Worm (Caenorhabditis elegans) whole organism, early embryonic: ENCODE results near the gene srd-26.

Source experiments
- aly-1 ChIP-seq: sonication (generic microtip); optimal IDR thresholded peaks from 2 replicates; lab custom pipeline; 2016; ENCODE audit warnings: missing genetic modification characterization, missing compliant biosample characterization
- ama-1 ChIP-seq: fragments of 150-350 bp; optimal IDR thresholded peaks from 2 replicates; lab custom pipeline; 2014
- ceh-13 ChIP-seq: fragments of 200-800 bp; sonication (Bioruptor generic); optimal IDR thresholded peaks from 2 replicates; lab custom pipeline; 2018; ENCODE audit warnings: mild to moderate bottlenecking, missing genetic modification characterization, missing compliant biosample characterization
- ceh-36 ChIP-seq: sonication (generic microtip); optimal IDR thresholded peaks from 2 replicates; lab custom pipeline; 2016; ENCODE audit warnings: missing genetic modification characterization, inconsistent platforms, missing compliant biosample characterization
- ets-7 ChIP-seq: sonication (generic microtip); optimal IDR thresholded peaks from 2 replicates; lab custom pipeline; 2016; ENCODE audit warnings: missing genotype, missing genetic modification characterization, missing compliant biosample characterization
- flt-1 ChIP-seq: fragments of 200-800 bp; sonication (Bioruptor generic); IDR thresholded peaks from 2 replicates; pipeline ENCODE4 v1.3.6; 2022; ENCODE audit warnings: missing genetic modification characterization, missing compliant biosample characterization
- hmbx-1 ChIP-seq: sonication (generic microtip); optimal IDR thresholded peaks from 2 replicates; lab custom pipeline; 2016; ENCODE audit warnings: mild to moderate bottlenecking, missing genetic modification characterization, missing compliant biosample characterization
- hmg-4 ChIP-seq: fragments of 200-800 bp; sonication (Bioruptor generic); optimal IDR thresholded peaks from 2 replicates; lab custom pipeline; 2018; ENCODE audit warnings: mild to moderate bottlenecking, missing genetic modification characterization, missing compliant biosample characterization
- hnd-1 ChIP-seq: sonication (generic microtip); optimal IDR thresholded peaks from 2 replicates; lab custom pipeline; 2016; ENCODE audit warnings: missing genetic modification characterization, missing compliant biosample characterization
- tbx-11 ChIP-seq: fragments of 200-800 bp; sonication (Bioruptor generic); IDR thresholded peaks from 2 replicates; pipeline ENCODE4 v1.3.6; 2022; ENCODE audit warnings: missing genetic modification characterization, missing compliant biosample characterization
- tbx-37 ChIP-seq: fragments of 200-800 bp; sonication (Bioruptor generic); conservative IDR thresholded peaks from 2 replicates; pipeline ENCODE4 v1.3.6; 2022; ENCODE audit warnings: missing genetic modification reagents, missing genetic modification characterization, missing compliant biosample characterization

DNA sequence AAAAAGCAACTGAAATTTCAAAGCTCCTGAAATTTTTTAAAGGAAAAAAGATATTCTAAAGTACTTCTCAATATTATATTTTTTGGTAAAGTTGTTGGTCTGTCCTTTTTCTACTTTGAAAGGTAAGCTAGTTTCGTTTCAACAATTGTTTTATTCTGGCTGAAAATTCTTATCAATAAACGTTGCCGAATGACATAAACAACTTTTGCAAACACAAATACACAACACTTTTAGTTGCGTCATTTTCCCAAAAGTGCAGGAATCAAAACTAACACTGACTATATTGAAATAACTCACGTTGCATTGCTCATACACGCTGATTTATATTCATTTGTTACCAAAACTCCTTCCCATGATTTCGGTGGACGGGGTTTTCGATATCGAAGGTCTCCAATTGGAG is 2.9 kb upstream of the srd-26 start:
- no peak for TF ChIP-seq ets-7
- no peak for TF ChIP-seq ama-1
- no peak for TF ChIP-seq tbx-37 (GFP tag; lab: Robert Waterston, UW)
- TF ChIP-seq hmbx-1 (tag; lab: Kevin White, UChicago) = no peak
- TF ChIP-seq flt-1 = no peak
- no peak for TF ChIP-seq ceh-13 (GFP tag; lab: Kevin White, UChicago)
- TF ChIP-seq aly-1 = no peak
- TF ChIP-seq hnd-1 = no peak
- no peak for TF ChIP-seq tbx-11
- TF ChIP-seq hmg-4 = no peak
- TF ChIP-seq ceh-36 (tag; lab: Kevin White, UChicago) = no peak
